Fruit fly (Drosophila melanogaster): ENCODE measurements around the gene CG5623.
A peak's percentile ranks its signal among the peaks of the same experiment; 100 is the strongest.

CG5623 gene

DNA sequence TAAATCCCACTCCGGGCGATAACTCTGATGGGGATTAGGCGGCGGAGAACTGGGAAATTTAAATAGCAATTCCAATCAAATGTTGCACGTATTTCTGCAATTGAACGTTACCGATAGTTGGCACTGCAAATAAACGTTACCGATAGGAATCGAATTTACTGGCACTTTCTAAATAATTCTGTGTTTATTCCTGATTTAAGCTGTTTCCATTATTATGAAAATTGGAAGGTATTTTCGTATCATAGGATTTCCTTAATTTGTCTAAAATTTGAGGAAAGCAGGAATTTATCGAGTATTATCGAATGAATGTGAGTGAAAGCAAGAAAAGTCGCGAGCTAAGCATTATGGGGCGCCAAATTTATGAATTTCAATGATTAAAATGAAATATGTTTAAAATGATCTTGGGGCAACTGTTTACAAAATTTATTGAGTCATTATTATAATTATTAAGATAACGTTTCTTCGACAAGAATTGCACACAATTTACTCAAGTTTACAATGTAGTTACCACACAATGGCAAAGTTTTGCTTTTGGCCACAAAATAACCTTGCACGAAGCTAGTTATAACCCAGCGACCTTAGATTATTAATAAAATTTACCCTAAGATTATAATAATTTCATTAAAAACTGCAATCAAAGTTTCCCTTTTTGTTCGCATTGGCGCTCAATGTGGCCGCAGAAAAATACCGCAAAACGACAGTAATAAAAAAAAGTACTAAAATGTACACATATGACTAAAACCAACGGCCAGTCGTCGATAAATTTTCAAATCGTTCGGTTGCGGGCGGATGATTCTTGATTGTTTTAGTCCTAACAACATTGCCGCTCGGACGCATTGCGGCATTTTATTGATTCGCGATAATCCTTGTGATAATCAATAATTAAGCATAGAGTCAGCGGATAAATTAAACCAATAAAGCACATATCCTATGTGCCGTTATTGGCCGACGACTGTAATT is 36.5 kb upstream of the CG5623 start, which contains the start of gene alpha-Man-IIb (continued):
- TF ChIP-seq HLHmδ (GFP tag; optimal IDR thresholded peaks at IDR 0.05) (no peak), lab (GFP tag; optimal IDR thresholded peaks at IDR 0.05) (no peak), z (GFP tag; IDR thresholded peaks at IDR 0.05) (no peak), trem (tag; optimal IDR thresholded peaks at IDR 0.05) (peak; percentile 50), Xrp1 (GFP tag; IDR thresholded peaks at IDR 0.05) (peak; percentile 19; the same call in 1 of the 2 replicates), hkb (optimal IDR thresholded peaks at IDR 0.05) (no peak), hkb (GFP tag; IDR thresholded peaks at IDR 0.05) (no peak), Nf-YB (GFP tag; optimal IDR thresholded peaks at IDR 0.05) (peak; percentile 17), Atf6 (GFP tag; IDR thresholded peaks at IDR 0.05) (0 out of 2 replicates have a peak, but pooled peaks have one; percentile 24), Max (GFP tag; optimal IDR thresholded peaks at IDR 0.05) (peak; percentile 40), CG17912 (GFP tag; optimal IDR thresholded peaks at IDR 0.05) (no peak), lbe (GFP tag; optimal IDR thresholded peaks at IDR 0.05) (no peak), Adf1 (GFP tag; IDR thresholded peaks at IDR 0.05) (no peak), Med (GFP tag) (peak; percentile 88), mld (GFP tag; IDR thresholded peaks at IDR 0.05; ENCODE audit: partially characterized antibody) (no peak), CG14014 (GFP tag; IDR thresholded peaks at IDR 0.05) (no peak), CG14965 (GFP tag; optimal IDR thresholded peaks at IDR 0.05; ENCODE audit: borderline replicate concordance) (no peak), CG4360 (GFP tag; IDR thresholded peaks at IDR 0.05) (no peak), ewg (GFP tag; optimal IDR thresholded peaks at IDR 0.05) (no peak), CG1602 (GFP tag; optimal IDR thresholded peaks at IDR 0.05) (no peak), HLH54F (GFP tag; optimal IDR thresholded peaks at IDR 0.05) (no peak), jing (GFP tag; optimal IDR thresholded peaks at IDR 0.05) (no peak), CG11085 (GFP tag; IDR thresholded peaks at IDR 0.05) (no peak), Pdp1 (GFP tag; optimal IDR thresholded peaks at IDR 0.05) (peak; percentile 22), shn (GFP tag; optimal IDR thresholded peaks at IDR 0.05) (no peak), Doc2 (GFP tag; IDR thresholded peaks at IDR 0.05) (no peak), ind (GFP tag; optimal IDR thresholded peaks at IDR 0.05) (no peak), danr (GFP tag; IDR thresholded peaks at IDR 0.05) (no peak), h (optimal IDR thresholded peaks at IDR 0.05) (no peak), Vsx1 (GFP tag; optimal IDR thresholded peaks at IDR 0.05) (no peak), mam (GFP tag; optimal IDR thresholded peaks at IDR 0.05) (peak; percentile 9), CG7987 (GFP tag; optimal IDR thresholded peaks at IDR 0.05) (peak; percentile 34), CG10979 (tag; optimal IDR thresholded peaks at IDR 0.05) (no peak), CG4730 (GFP tag; IDR thresholded peaks at IDR 0.05) (no peak), CG4820 (GFP tag; optimal IDR thresholded peaks at IDR 0.05) (peak; percentile 20), CG6683 (GFP tag; optimal IDR thresholded peaks at IDR 0.05) (no peak), gro (GFP tag; optimal IDR thresholded peaks at IDR 0.05) (no peak), tin (GFP tag; optimal IDR thresholded peaks at IDR 0.05) (peak; percentile 15), CG3163 (GFP tag; optimal IDR thresholded peaks at IDR 0.05) (no peak), CG4617 (GFP tag; optimal IDR thresholded peaks at IDR 0.05; ENCODE audit: borderline replicate concordance) (peak; percentile 28), CG16863 (GFP tag; optimal IDR thresholded peaks at IDR 0.05) (no peak), CG8388 (GFP tag; optimal IDR thresholded peaks at IDR 0.05) (no peak), slou (GFP tag; optimal IDR thresholded peaks at IDR 0.05) (no peak), CG1529 (GFP tag; optimal IDR thresholded peaks at IDR 0.05) (no peak), ato (GFP tag; IDR thresholded peaks at IDR 0.05; ENCODE audit: partially characterized antibody) (peak; percentile 38; the same call in 1 of the 2 replicates), CG15479 (GFP tag; optimal IDR thresholded peaks at IDR 0.05) (no peak), CG7372 (GFP tag; IDR thresholded peaks at IDR 0.05) (no peak), sd (tag; optimal IDR thresholded peaks at IDR 0.05) (no peak), toy (GFP tag; IDR thresholded peaks at IDR 0.05) (no peak), slp2 (GFP tag; optimal IDR thresholded peaks at IDR 0.05) (no peak)

All from whole organism, embryonic.